Worm (Caenorhabditis elegans): ENCODE measurements around the gene F22D3.4.

- TF ChIP-seq W03F9.2 (tag; optimal IDR thresholded peaks at IDR 0.05) (no peak), him-1 (tag; optimal IDR thresholded peaks at IDR 0.05) (no peak)
Observed at ce11 chrII:6877881-6878280, 49.5 kb downstream of the F22D3.4 start.

All from whole organism, L4/young adult.